Fruit fly (Drosophila melanogaster) whole organism, embryonic: Measurements from ENCODE around the gene CG44088.

Source experiments
- ATbp ChIP-seq: fragments of 200-800 bp; sonication (Bioruptor generic); optimal IDR thresholded peaks from 2 replicates; lab custom pipeline; 2017; ENCODE audit warnings: missing biosample characterization, mild to moderate bottlenecking, missing genetic modification characterization, missing genetic modification reagents
- BEAF-32 ChIP-seq: fragments of 200-800 bp; sonication (Bioruptor generic); optimal IDR thresholded peaks from 3 replicates; lab custom pipeline; 2017; ENCODE audit warnings: missing biosample characterization, missing genetic modification characterization, mild to moderate bottlenecking, moderate library complexity, missing genetic modification reagents
- CG10366 ChIP-seq: fragments of 200-800 bp; sonication (Bioruptor generic); IDR thresholded peaks from 2 replicates; pipeline ENCODE4 v1.3.6; 2022; ENCODE audit warnings: missing biosample characterization, missing genetic modification characterization
- CG10543 ChIP-seq: fragments of 200-800 bp; sonication (Bioruptor generic); optimal IDR thresholded peaks from 3 replicates; lab custom pipeline; 2017; ENCODE audit warnings: missing biosample characterization, mild to moderate bottlenecking, missing genetic modification characterization, moderate library complexity
- CG10979 ChIP-seq: fragments of 200-800 bp; sonication (Bioruptor generic); optimal IDR thresholded peaks from 2 replicates; lab custom pipeline; 2018; ENCODE audit warnings: missing biosample characterization, mild to moderate bottlenecking, missing genetic modification characterization, moderate library complexity
- CG12071 ChIP-seq: fragments of 200-800 bp; sonication (Bioruptor generic); optimal IDR thresholded peaks from 3 replicates; lab custom pipeline; 2018; ENCODE audit warnings: missing biosample characterization, mild to moderate bottlenecking, missing genetic modification characterization
- CG12942 ChIP-seq: fragments of 200-800 bp; sonication (Bioruptor generic); optimal IDR thresholded peaks from 3 replicates; lab custom pipeline; 2016; ENCODE audit warnings: missing biosample characterization, missing genetic modification characterization
- CG13775 ChIP-seq: fragments of 200-800 bp; sonication (Bioruptor generic); optimal IDR thresholded peaks from 3 replicates; lab custom pipeline; 2017; ENCODE audit warnings: missing biosample characterization, mild to moderate bottlenecking, missing genetic modification characterization
- CG14441 ChIP-seq: fragments of 200-800 bp; sonication (Bioruptor generic); IDR thresholded peaks from 2 replicates; pipeline ENCODE4 v1.3.6; 2022; ENCODE audit warnings: missing biosample characterization, missing genetic modification characterization
- CG14710 ChIP-seq: fragments of 200-800 bp; sonication (Bioruptor generic); optimal IDR thresholded peaks from 3 replicates; lab custom pipeline; 2019; ENCODE audit warnings: missing biosample characterization, mild to moderate bottlenecking, missing genetic modification characterization, moderate library complexity
- CG18476 ChIP-seq: fragments of 200-800 bp; sonication (Bioruptor generic); optimal IDR thresholded peaks from 2 replicates; lab custom pipeline; 2016; ENCODE audit warnings: missing biosample characterization, mild to moderate bottlenecking, missing genetic modification characterization
- CG3163 ChIP-seq: fragments of 200-800 bp; sonication (Bioruptor generic); optimal IDR thresholded peaks from 3 replicates; lab custom pipeline; 2016; ENCODE audit warnings: missing biosample characterization, missing genetic modification characterization
- CG33557 ChIP-seq: fragments of 200-800 bp; sonication (Bioruptor generic); optimal IDR thresholded peaks from 2 replicates; lab custom pipeline; 2019; ENCODE audit warnings: missing biosample characterization, mild to moderate bottlenecking, missing genetic modification characterization, moderate library complexity
- CG42726 ChIP-seq: fragments of 200-800 bp; sonication (Bioruptor generic); IDR thresholded peaks from 2 replicates; pipeline ENCODE4 v1.3.6; 2022; ENCODE audit warnings: missing biosample characterization, missing genetic modification characterization; ENCODE audit not compliant: partially characterized antibody
- CG6854 ChIP-seq: fragments of 200-800 bp; sonication (Bioruptor generic); optimal IDR thresholded peaks from 3 replicates; lab custom pipeline; 2017; ENCODE audit warnings: missing biosample characterization, mild to moderate bottlenecking, missing genetic modification characterization
- CG7556 ChIP-seq: fragments of 200-800 bp; sonication (Bioruptor generic); optimal IDR thresholded peaks from 2 replicates; lab custom pipeline; 2017; ENCODE audit warnings: missing biosample characterization, mild to moderate bottlenecking, missing genetic modification characterization
- CG8290 ChIP-seq, 3 experiments: fragments of 200-800 bp; sonication (Bioruptor generic); optimal IDR thresholded peaks; 2 replicates each; lab custom pipeline; 2016 to 2019; ENCODE audit warnings: missing biosample characterization in 3 of 3, missing genetic modification characterization in 3 of 3, mild to moderate bottlenecking in 2 of 3, moderate library complexity in 1 of 3
- CG8478 ChIP-seq: fragments of >200 bp; optimal IDR thresholded peaks from 2 replicates; lab custom pipeline; 2018
- CG8924 ChIP-seq: fragments of 200-800 bp; optimal IDR thresholded peaks from 3 replicates; lab custom pipeline; 2019; ENCODE audit warnings: missing biosample characterization, mild to moderate bottlenecking, missing genetic modification characterization, moderate library complexity
- CG8944 ChIP-seq: fragments of 200-800 bp; sonication (Bioruptor generic); optimal IDR thresholded peaks from 3 replicates; lab custom pipeline; 2016; ENCODE audit warnings: missing biosample characterization, missing genetic modification characterization
- CG9609 ChIP-seq: fragments of 200-800 bp; sonication (Bioruptor generic); optimal IDR thresholded peaks from 3 replicates; lab custom pipeline; 2016; ENCODE audit warnings: missing biosample characterization, missing genetic modification characterization
- CrebB ChIP-seq: fragments of 200-800 bp; sonication (Bioruptor generic); optimal IDR thresholded peaks from 3 replicates; lab custom pipeline; 2018; ENCODE audit warnings: missing biosample characterization, mild to moderate bottlenecking, missing genetic modification characterization
- Gug ChIP-seq: fragments of 200-800 bp; sonication (Bioruptor generic); IDR thresholded peaks from 4 replicates; pipeline ENCODE4 v1.3.6; 2022; ENCODE audit warnings: missing biosample characterization, missing genetic modification characterization
- HmgD ChIP-seq: fragments of 200-800 bp; sonication (Bioruptor generic); optimal IDR thresholded peaks from 3 replicates; lab custom pipeline; 2016; ENCODE audit warnings: missing biosample characterization, missing genetic modification characterization
- Max ChIP-seq: fragments of 200-800 bp; sonication (Bioruptor generic); optimal IDR thresholded peaks from 2 replicates; lab custom pipeline; 2016; ENCODE audit warnings: missing biosample characterization, mild to moderate bottlenecking, missing genetic modification characterization
- Meics ChIP-seq: fragments of 200-800 bp; sonication (Bioruptor generic); optimal IDR thresholded peaks from 2 replicates; lab custom pipeline; 2017; ENCODE audit warnings: missing biosample characterization, mild to moderate bottlenecking, missing genetic modification characterization
- NC2β ChIP-seq: fragments of 200-800 bp; sonication (Bioruptor generic); optimal IDR thresholded peaks from 2 replicates; lab custom pipeline; 2016; ENCODE audit warnings: missing biosample characterization, missing genetic modification characterization
- Pdp1 ChIP-seq, 2 experiments: fragments of 200-800 bp; sonication (Bioruptor generic); optimal IDR thresholded peaks; 3 replicates each; lab custom pipeline; 2016; ENCODE audit warnings: missing biosample characterization in 2 of 2, missing genetic modification characterization in 2 of 2, mild to moderate bottlenecking in 1 of 2, moderate library complexity in 1 of 2
- Poxn ChIP-seq: fragments of 200-800 bp; sonication (Bioruptor generic); IDR thresholded peaks from 2 replicates; pipeline ENCODE4 v1.3.6; 2022; ENCODE audit warnings: missing biosample characterization, missing genetic modification characterization
- Side ChIP-seq: fragments of 200-800 bp; sonication (Bioruptor generic); optimal IDR thresholded peaks from 2 replicates; lab custom pipeline; 2016; ENCODE audit warnings: missing biosample characterization, missing genetic modification characterization
- Trl ChIP-seq, 3 experiments: fragments of >200 bp in 2 of 3; fragments of 200-800 bp in 1 of 3; sonication (Bioruptor generic) in 1 of 3; optimal IDR thresholded peaks; 2 replicates in 1 of 3; 3 replicates in 2 of 3; lab custom pipeline; 2016 to 2017; ENCODE audit warnings: missing biosample characterization in 1 of 3, missing genetic modification characterization in 1 of 3
- az2 ChIP-seq: fragments of 200-800 bp; sonication (Bioruptor generic); optimal IDR thresholded peaks from 3 replicates; lab custom pipeline; 2016; ENCODE audit warnings: missing biosample characterization, missing genetic modification characterization
- bsh ChIP-seq, 2 experiments: fragments of 200-800 bp; sonication (Bioruptor generic); optimal IDR thresholded peaks; 2 replicates each; lab custom pipeline; 2017 to 2018; ENCODE audit warnings: mild to moderate bottlenecking in 2 of 2, missing biosample characterization in 2 of 2, missing genetic modification characterization in 2 of 2, moderate library complexity in 1 of 2
- cato ChIP-seq: fragments of 200-800 bp; sonication (Bioruptor generic); optimal IDR thresholded peaks from 2 replicates; lab custom pipeline; 2016; ENCODE audit warnings: missing biosample characterization, missing genetic modification characterization, borderline replicate concordance
- ci ChIP-seq: fragments of 200-800 bp; sonication (Bioruptor generic); IDR thresholded peaks from 3 replicates; pipeline ENCODE4 v1.3.6; 2022; ENCODE audit warnings: missing biosample characterization, missing genetic modification characterization
- emc ChIP-seq: fragments of 200-800 bp; sonication (Bioruptor generic); optimal IDR thresholded peaks from 2 replicates; lab custom pipeline; 2016; ENCODE audit warnings: missing biosample characterization, missing genetic modification characterization
- fu2 ChIP-seq: fragments of 200-800 bp; sonication (Bioruptor generic); optimal IDR thresholded peaks from 2 replicates; lab custom pipeline; 2016; ENCODE audit warnings: missing biosample characterization, missing genetic modification characterization
- h ChIP-seq: fragments of >200 bp; optimal IDR thresholded peaks from 2 replicates; lab custom pipeline; 2017
- her ChIP-seq: fragments of 200-800 bp; sonication (Bioruptor generic); optimal IDR thresholded peaks from 2 replicates; lab custom pipeline; 2016; ENCODE audit warnings: missing biosample characterization, missing genetic modification characterization
- jumu ChIP-seq: fragments of 200-800 bp; sonication (Bioruptor generic); optimal IDR thresholded peaks from 3 replicates; lab custom pipeline; 2016; ENCODE audit warnings: missing biosample characterization, missing genetic modification characterization
- lola ChIP-seq, 3 experiments: fragments of >200 bp in 2 of 3; fragments of 200-800 bp in 1 of 3; sonication (Bioruptor generic) in 1 of 3; optimal IDR thresholded peaks; 2 replicates each; lab custom pipeline; 2017 to 2019; ENCODE audit warnings: missing biosample characterization in 3 of 3, missing genetic modification characterization in 3 of 3, mild to moderate bottlenecking in 1 of 3, moderate library complexity in 1 of 3
- nerfin-2 ChIP-seq: fragments of 200-800 bp; sonication (Bioruptor generic); IDR thresholded peaks from 2 replicates; pipeline ENCODE4 v1.3.6; 2022; ENCODE audit warnings: missing biosample characterization, missing genetic modification characterization; ENCODE audit not compliant: partially characterized antibody
- phol ChIP-seq: fragments of 200-800 bp; sonication (Bioruptor generic); optimal IDR thresholded peaks from 3 replicates; lab custom pipeline; 2018; ENCODE audit warnings: missing biosample characterization, mild to moderate bottlenecking, missing genetic modification characterization, moderate library complexity
- shn ChIP-seq: fragments of 200-800 bp; sonication (Bioruptor generic); optimal IDR thresholded peaks from 3 replicates; lab custom pipeline; 2016; ENCODE audit warnings: missing biosample characterization, missing genetic modification characterization
- slbo ChIP-seq: fragments of 200-800 bp; sonication (Bioruptor generic); IDR thresholded peaks from 2 replicates; pipeline ENCODE4 v1.3.6; 2022; ENCODE audit warnings: missing biosample characterization, missing genetic modification characterization
- tgo ChIP-seq: fragments of 200-800 bp; sonication (Bioruptor generic); IDR thresholded peaks from 3 replicates; pipeline ENCODE4 v1.3.6; 2022; ENCODE audit warnings: missing biosample characterization, missing genetic modification characterization
- zen ChIP-seq: fragments of 200-800 bp; sonication (Bioruptor generic); optimal IDR thresholded peaks from 3 replicates; lab custom pipeline; 2018; ENCODE audit warnings: missing biosample characterization, mild to moderate bottlenecking, missing genetic modification characterization, moderate library complexity

The CG44088 gene

DNA sequence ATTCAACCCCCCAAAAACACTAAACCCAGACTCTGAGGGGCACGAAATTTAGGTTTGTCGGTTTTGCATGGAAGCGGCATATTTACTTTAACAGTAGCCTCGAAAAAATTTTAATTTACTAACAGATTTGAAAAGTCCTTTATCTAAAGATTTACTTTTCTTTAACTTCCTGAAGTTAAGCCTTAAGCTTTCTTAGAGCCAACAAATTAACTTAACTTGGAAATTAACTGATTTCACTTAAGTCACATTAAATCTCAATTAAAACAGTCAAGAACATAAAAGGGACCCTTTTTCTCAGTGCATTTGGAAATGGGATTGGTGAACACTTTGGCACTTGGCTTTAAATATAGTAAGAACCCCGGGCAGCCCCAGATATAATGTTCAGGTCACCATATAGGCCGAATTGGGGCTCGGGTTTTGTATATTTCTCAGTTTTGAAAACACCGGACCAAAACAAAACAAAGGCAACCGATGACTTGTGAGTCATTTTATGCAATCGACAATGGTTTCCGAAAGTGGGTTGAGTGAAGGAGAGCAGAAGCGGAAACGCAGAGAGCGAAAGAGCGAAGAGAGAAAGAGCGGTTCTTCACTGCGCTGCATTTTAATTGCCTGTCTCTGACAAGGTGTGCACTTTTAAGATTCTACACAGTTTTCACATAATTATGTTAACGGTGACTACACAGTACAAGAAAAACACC, 36.2 kb downstream of the CG44088 start (continued):
- TF ChIP-seq CG14441 (GFP tag; lab: Robert Waterston, UW) (no peak), slbo (GFP tag; lab: Robert Waterston, UW) (no peak), CG10366 (GFP tag; lab: Robert Waterston, UW) (no peak), CG18476 (no peak), fu2 (GFP tag; lab: Kevin White, UChicago) (no peak), zen (tag; lab: Kevin White, UChicago) (no peak), CG33557 (GFP tag; lab: Kevin White, UChicago) (no peak), CrebB (tag; lab: Kevin White, UChicago) (no peak), shn (GFP tag; lab: Kevin White, UChicago) (no peak), CG7556 (no peak), HmgD (GFP tag; lab: Kevin White, UChicago) (no peak), bsh (GFP tag; optimal IDR thresholded peaks at IDR 0.05; lab: Kevin White, UChicago) (peak in 1 of 2 experiments; percentile 10), Trl (optimal IDR thresholded peaks at IDR 0.05; lab: Kevin White, UChicago) (peak; percentile 79 to 95), Trl (GFP tag; optimal IDR thresholded peaks at IDR 0.05; lab: Kevin White, UChicago) (no peak), CG8478 (lab: Kevin White, UChicago) (no peak), CG12071 (GFP tag; lab: Kevin White, UChicago) (no peak), az2 (peak; percentile 10), nerfin-2 (no peak), phol (peak; percentile 40), CG8290 (GFP tag; optimal IDR thresholded peaks at IDR 0.05; lab: Kevin White, UChicago) (no peak), CG8290 (tag; optimal IDR thresholded peaks at IDR 0.05; lab: Kevin White, UChicago) (no peak), CG42726 (GFP tag; lab: Robert Waterston, UW) (no peak), CG12942 (GFP tag; lab: Kevin White, UChicago) (no peak), h (lab: Kevin White, UChicago) (no peak), CG8944 (GFP tag; lab: Kevin White, UChicago) (no peak), CG10543 (GFP tag; lab: Kevin White, UChicago) (no peak), CG14710 (tag; lab: Kevin White, UChicago) (peak; percentile 27), CG3163 (GFP tag; lab: Kevin White, UChicago) (no peak), NC2β (GFP tag; lab: Kevin White, UChicago) (no peak), Max (GFP tag; lab: Kevin White, UChicago) (no peak), CG10979 (tag; lab: Kevin White, UChicago) (peak; percentile 24)

- TF ChIP-seq BEAF-32 (GFP tag; lab: Kevin White, UChicago) (no peak), Poxn (GFP tag; lab: Robert Waterston, UW) (no peak), her (GFP tag; lab: Kevin White, UChicago) (no peak), Side (GFP tag; lab: Kevin White, UChicago) (peak; percentile 14), CG9609 (GFP tag; lab: Kevin White, UChicago) (peak; percentile 1), ci (GFP tag; lab: Robert Waterston, UW) (peak; percentile 40; the same call in 1 of the 3 replicates), CG3163 (GFP tag; lab: Kevin White, UChicago) (no peak), Meics (peak; percentile 49), Pdp1 (GFP tag; optimal IDR thresholded peaks at IDR 0.05; lab: Kevin White, UChicago) (peak in 1 of 2 experiments; percentile 16), CG8924 (tag; lab: Kevin White, UChicago) (peak; percentile 44), CG12942 (GFP tag; lab: Kevin White, UChicago) (no peak), lola (GFP tag; optimal IDR thresholded peaks at IDR 0.05; lab: Kevin White, UChicago) (peak in 1 of 3 experiments; percentile 45), CG7556 (peak; percentile 56), CG6854 (GFP tag; lab: Kevin White, UChicago) (peak; percentile 36), emc (GFP tag; lab: Kevin White, UChicago) (no peak), ATbp (GFP tag; lab: Kevin White, UChicago) (peak; percentile 19), cato (peak; percentile 2), jumu (GFP tag; lab: Kevin White, UChicago) (no peak), Gug (peak; percentile 29; the same call in 3 of the 4 replicates), CG13775 (GFP tag; lab: Kevin White, UChicago) (peak; percentile 37), tgo (GFP tag; lab: Robert Waterston, UW) (no peak)
These were observed 42.8 kb downstream of the CG44088 start, which contains the start of gene Nep2 for dm6 chr3R:4731828-4732657. TSS of gene Nep2 (minus strand) at chr3R:4731878.
